Fruit fly (Drosophila melanogaster): ENCODE measurements around the gene CG8607.

CG8607 gene

dm6 chr3L:7338786-7339185 lies 18.9 kb downstream of the CG8607 start (continued):
- TF ChIP-seq Doc2 (GFP tag; IDR thresholded peaks at IDR 0.05) (no peak), CG13775 (GFP tag; optimal IDR thresholded peaks at IDR 0.05) (no peak), Chrac-16 (GFP tag; optimal IDR thresholded peaks at IDR 0.05) (no peak), Mes4 (GFP tag; optimal IDR thresholded peaks at IDR 0.05) (no peak), CG12104 (GFP tag; optimal IDR thresholded peaks at IDR 0.05) (no peak), bowl (GFP tag; IDR thresholded peaks at IDR 0.05) (peak; percentile 11; the same call in 1 of the 2 replicates), CG7271 (tag; optimal IDR thresholded peaks at IDR 0.05) (no peak), amos (GFP tag; IDR thresholded peaks at IDR 0.05; ENCODE audit: partially characterized antibody) (no peak; the same call in 1 of the 2 replicates), Atf-2 (GFP tag; optimal IDR thresholded peaks at IDR 0.05) (no peak), CG11093 (GFP tag; IDR thresholded peaks at IDR 0.05) (no peak), Deaf1 (tag; optimal IDR thresholded peaks at IDR 0.05) (no peak), CG12659 (GFP tag; optimal IDR thresholded peaks at IDR 0.05) (no peak), Dip2 (GFP tag; IDR thresholded peaks at IDR 0.05) (no peak), CG5245 (GFP tag; optimal IDR thresholded peaks at IDR 0.05) (no peak), CG13287 (GFP tag; IDR thresholded peaks at IDR 0.05; ENCODE audit: partially characterized antibody) (peak; percentile 11; the same call in 1 of the 2 replicates), ase (GFP tag; IDR thresholded peaks at IDR 0.05) (no peak), CG6854 (GFP tag; optimal IDR thresholded peaks at IDR 0.05) (no peak), Sry-β (GFP tag; optimal IDR thresholded peaks at IDR 0.05) (no peak), CG34376 (GFP tag; optimal IDR thresholded peaks at IDR 0.05) (no peak), Hr39 (optimal IDR thresholded peaks at IDR 0.05) (no peak), vvl (GFP tag; IDR thresholded peaks at IDR 0.05) (0 out of 2 replicates have a peak, but pooled peaks have one; percentile 18), CG32767 (GFP tag; IDR thresholded peaks at IDR 0.05) (no peak), CG1647 (GFP tag; optimal IDR thresholded peaks at IDR 0.05) (no peak), CG17328 (GFP tag; IDR thresholded peaks at IDR 0.05) (no peak), gcm2 (GFP tag; optimal IDR thresholded peaks at IDR 0.05) (no peak), crp (GFP tag; optimal IDR thresholded peaks at IDR 0.05) (no peak), nom (GFP tag; optimal IDR thresholded peaks at IDR 0.05) (no peak), H15 (GFP tag; IDR thresholded peaks at IDR 0.05) (no peak), bigmax (GFP tag; optimal IDR thresholded peaks at IDR 0.05) (no peak), stc (GFP tag; IDR thresholded peaks at IDR 0.05) (no peak), fu2 (GFP tag; optimal IDR thresholded peaks at IDR 0.05) (no peak), ci (GFP tag; IDR thresholded peaks at IDR 0.05) (0 out of 3 replicates have a peak, but pooled peaks have one; percentile 20), Hr51 (GFP tag; optimal IDR thresholded peaks at IDR 0.05) (no peak), tll (GFP tag; optimal IDR thresholded peaks at IDR 0.05) (no peak), CG16779 (GFP tag; IDR thresholded peaks at IDR 0.05) (no peak), CG10543 (GFP tag; optimal IDR thresholded peaks at IDR 0.05) (no peak), kah (GFP tag; optimal IDR thresholded peaks at IDR 0.05) (no peak), nerfin-2 (GFP tag; IDR thresholded peaks at IDR 0.05; ENCODE audit: partially characterized antibody) (no peak), Hr3 (GFP tag; optimal IDR thresholded peaks at IDR 0.05) (no peak), fd96Cb (tag; optimal IDR thresholded peaks at IDR 0.05) (no peak), onecut (GFP tag; IDR thresholded peaks at IDR 0.05) (no peak), Hsf (GFP tag; optimal IDR thresholded peaks at IDR 0.05) (no peak), Kr (GFP tag; optimal IDR thresholded peaks at IDR 0.05) (no peak), sisA (GFP tag; IDR thresholded peaks at IDR 0.05) (no peak), btn (GFP tag; optimal IDR thresholded peaks at IDR 0.05) (no peak), CG4854 (GFP tag; optimal IDR thresholded peaks at IDR 0.05) (no peak), HLH54F (GFP tag; optimal IDR thresholded peaks at IDR 0.05) (no peak), stwl (tag; optimal IDR thresholded peaks at IDR 0.05) (peak; percentile 36), NFAT (GFP tag; IDR thresholded peaks at IDR 0.05) (peak; percentile 36; the same call in 1 of the 2 replicates), D (optimal IDR thresholded peaks at IDR 0.05) (no peak), D (GFP tag; optimal IDR thresholded peaks at IDR 0.05) (no peak), pho (GFP tag; optimal IDR thresholded peaks at IDR 0.05) (no peak)
